Worm (Caenorhabditis elegans) whole organism, late embryonic: ENCODE data around the gene T01D3.3.

Source experiments
- Y22D7AL.16 ChIP-seq: sonication (generic microtip); optimal IDR thresholded peaks from 2 replicates; lab custom pipeline; 2016; ENCODE audit warnings: missing genetic modification characterization, missing compliant biosample characterization
- ama-1 ChIP-seq: fragments of 150-350 bp; optimal IDR thresholded peaks from 2 replicates; lab custom pipeline; 2014
- ceh-45 ChIP-seq: fragments of 200-800 bp; sonication (Bioruptor generic); IDR thresholded peaks from 2 replicates; pipeline ENCODE4 v1.3.6; 2022; ENCODE audit warnings: missing genetic modification reagents, missing genetic modification characterization, missing compliant biosample characterization
- dve-1 ChIP-seq: sonication (generic microtip); optimal IDR thresholded peaks from 2 replicates; lab custom pipeline; 2017; ENCODE audit warnings: antibody characterized with exemption, mild to moderate bottlenecking, missing genetic modification characterization, missing compliant biosample characterization
- elt-4 ChIP-seq: sonication (generic microtip); optimal IDR thresholded peaks from 2 replicates; lab custom pipeline; 2016; ENCODE audit warnings: missing genetic modification characterization, missing compliant biosample characterization
- eyg-1 ChIP-seq: sonication (generic microtip); optimal IDR thresholded peaks from 2 replicates; lab custom pipeline; 2016; ENCODE audit warnings: missing genotype, missing genetic modification characterization, missing compliant biosample characterization
- hlh-30 ChIP-seq: sonication (generic microtip); optimal IDR thresholded peaks from 2 replicates; lab custom pipeline; 2017; ENCODE audit warnings: antibody characterized with exemption, missing genetic modification characterization, missing compliant biosample characterization; ENCODE audit not compliant: insufficient read depth
- hlh-8 ChIP-seq: sonication (generic microtip); optimal IDR thresholded peaks from 2 replicates; lab custom pipeline; 2016; ENCODE audit warnings: missing genotype, missing genetic modification characterization, missing compliant biosample characterization
- madf-2 ChIP-seq: sonication (generic microtip); optimal IDR thresholded peaks from 2 replicates; lab custom pipeline; 2017; ENCODE audit warnings: missing genetic modification characterization, missing compliant biosample characterization
- nhr-11 ChIP-seq: fragments of 150-350 bp; optimal IDR thresholded peaks from 2 replicates; lab custom pipeline; 2014; ENCODE audit warnings: missing biosample characterization, missing genetic modification characterization
- pax-1 ChIP-seq: fragments of 150-350 bp; optimal IDR thresholded peaks from 2 replicates; lab custom pipeline; 2014; ENCODE audit warnings: missing biosample characterization, missing genetic modification characterization
- pha-4 ChIP-seq: fragments of 150-350 bp; optimal IDR thresholded peaks from 2 replicates; lab custom pipeline; 2018; ENCODE audit warnings: missing biosample characterization, missing genetic modification reagents, missing genetic modification characterization
- sox-2 ChIP-seq: fragments of 200-800 bp; sonication (Bioruptor generic); IDR thresholded peaks from 2 replicates; pipeline ENCODE4 v1.3.6; 2022; ENCODE audit warnings: missing genetic modification reagents, missing genetic modification characterization, missing compliant biosample characterization
- tbx-2 ChIP-seq: sonication (generic microtip); optimal IDR thresholded peaks from 2 replicates; lab custom pipeline; 2016; ENCODE audit warnings: missing genetic modification characterization, missing compliant biosample characterization

- TF ChIP-seq ama-1 (lab: Kevin White, UChicago), result no peak
- no peak for TF ChIP-seq nhr-11 (tag; lab: Kevin White, UChicago)
- TF ChIP-seq sox-2 (GFP tag; lab: Robert Waterston, UW), result no peak
- TF ChIP-seq pax-1 (tag; lab: Kevin White, UChicago), result no peak
- no peak for TF ChIP-seq hlh-30 (tag; lab: Kevin White, UChicago)
- no peak for TF ChIP-seq pha-4 (tag; lab: Kevin White, UChicago)
- no peak for TF ChIP-seq ceh-45 (GFP tag; lab: Robert Waterston, UW)
- peak; percentile 90 for TF ChIP-seq hlh-8 (tag; lab: Kevin White, UChicago)
- no peak for TF ChIP-seq Y22D7AL.16 (tag; lab: Kevin White, UChicago)
- no peak for TF ChIP-seq elt-4 (tag; lab: Kevin White, UChicago)
- TF ChIP-seq eyg-1, result no peak
- TF ChIP-seq dve-1 (tag; lab: Kevin White, UChicago), result no peak
- peak; percentile 22 for TF ChIP-seq madf-2 (tag; lab: Kevin White, UChicago)
- peak; percentile 98 for TF ChIP-seq tbx-2 (tag; lab: Kevin White, UChicago)
These were observed 11.2 kb downstream of the T01D3.3 start, which contains the start of gene zipt-9 for ce11 chrV:13715223-13715686.
